Fruit fly (Drosophila melanogaster): Measurements from ENCODE around the gene lcs.
A peak's percentile ranks its signal among the peaks of the same experiment; 100 is the strongest.

lcs gene

dm6 chrX:21349800-21350309 lies 47.3 kb downstream of the lcs start, which contains the start of the genes peng and sol:
Gene peng, minus strand, starts transcription at chrX:21349843.
Gene sol, plus strand, starts transcription at chrX:21350280.
- TF ChIP-seq lola (GFP tag; optimal IDR thresholded peaks at IDR 0.05) (no peak), brk (GFP tag; optimal IDR thresholded peaks at IDR 0.05) (no peak), OdsH (GFP tag; optimal IDR thresholded peaks at IDR 0.05) (peak; percentile 65), Jra (GFP tag; optimal IDR thresholded peaks at IDR 0.05) (no peak), Hnf4 (GFP tag; optimal IDR thresholded peaks at IDR 0.05) (no peak), Abd-B (GFP tag; optimal IDR thresholded peaks at IDR 0.05) (no peak), Dfd (GFP tag; optimal IDR thresholded peaks at IDR 0.05) (no peak), GATAd (GFP tag; optimal IDR thresholded peaks at IDR 0.05) (no peak), dl (GFP tag; optimal IDR thresholded peaks at IDR 0.05; ENCODE audit: insufficient read depth in 1 of 2, partially characterized antibody in 2 of 2) (no peak), dsf (GFP tag; optimal IDR thresholded peaks at IDR 0.05; ENCODE audit: borderline replicate concordance) (no peak), usp (GFP tag; optimal IDR thresholded peaks at IDR 0.05) (no peak), rgr (GFP tag; optimal IDR thresholded peaks at IDR 0.05) (peak; percentile 74), sv (GFP tag; optimal IDR thresholded peaks at IDR 0.05) (peak; percentile 71), foxo (GFP tag; optimal IDR thresholded peaks at IDR 0.05) (peak in 1 of 2 experiments; percentile 81), psq (GFP tag; optimal IDR thresholded peaks at IDR 0.05) (peak; percentile 56), Myc (optimal IDR thresholded peaks at IDR 0.05) (peak; percentile 61), Sp1 (GFP tag; optimal IDR thresholded peaks at IDR 0.05) (peak; percentile 70), jim (GFP tag; optimal IDR thresholded peaks at IDR 0.05) (no peak), Hr83 (GFP tag; optimal IDR thresholded peaks at IDR 0.05; ENCODE audit: poor library complexity, severe bottlenecking) (no peak), Vsx2 (GFP tag; optimal IDR thresholded peaks at IDR 0.05; ENCODE audit: partially characterized antibody) (no peak), tai (GFP tag; optimal IDR thresholded peaks at IDR 0.05) (no peak), dmrt93B (GFP tag; optimal IDR thresholded peaks at IDR 0.05) (no peak), CrebA (GFP tag; optimal IDR thresholded peaks at IDR 0.05; ENCODE audit: borderline replicate concordance) (no peak), Rel (GFP tag; optimal IDR thresholded peaks at IDR 0.05) (no peak), Rel (tag; optimal IDR thresholded peaks at IDR 0.05) (peak; percentile 26), Mio (GFP tag; optimal IDR thresholded peaks at IDR 0.05) (no peak), N (GFP tag; optimal IDR thresholded peaks at IDR 0.05) (no peak), h (GFP tag; optimal IDR thresholded peaks at IDR 0.05) (peak; percentile 77), fru (GFP tag; optimal IDR thresholded peaks at IDR 0.05) (peak; percentile 71), HLH106 (tag; optimal IDR thresholded peaks at IDR 0.05) (peak; percentile 74), ey (GFP tag; optimal IDR thresholded peaks at IDR 0.05) (peak; percentile 68), pan (optimal IDR thresholded peaks at IDR 0.05) (no peak), Hr78 (GFP tag; optimal IDR thresholded peaks at IDR 0.05) (no peak), Dif (GFP tag; optimal IDR thresholded peaks at IDR 0.05; ENCODE audit: partially characterized antibody) (no peak), CG9705 (GFP tag; optimal IDR thresholded peaks at IDR 0.05) (peak; percentile 53), woc (GFP tag; optimal IDR thresholded peaks at IDR 0.05) (peak; percentile 78), sage (GFP tag; optimal IDR thresholded peaks at IDR 0.05) (no peak), CG32264 (GFP tag; optimal IDR thresholded peaks at IDR 0.05) (peak; percentile 3), br (GFP tag; optimal IDR thresholded peaks at IDR 0.05) (peak; percentile 68)
